Worm (Caenorhabditis elegans) whole organism, L1 larva: ENCODE results near the gene C06A6.2.

Experiments used
- alr-1 ChIP-seq: fragments of 200-800 bp; sonication (Bioruptor generic); optimal IDR thresholded peaks from 2 replicates; lab custom pipeline; 2018; ENCODE audit warnings: borderline replicate concordance, mild to moderate bottlenecking, missing genetic modification characterization, missing compliant biosample characterization
- elt-2 ChIP-seq: sonication (generic microtip); optimal IDR thresholded peaks from 2 replicates; lab custom pipeline; 2016; ENCODE audit warnings: missing genetic modification characterization, mild to moderate bottlenecking, inconsistent platforms, missing compliant biosample characterization, missing genetic modification reagents
- nhr-71 ChIP-seq: sonication (generic microtip); optimal IDR thresholded peaks from 2 replicates; lab custom pipeline; 2016; ENCODE audit warnings: mild to moderate bottlenecking, missing genetic modification characterization, moderate library complexity, missing compliant biosample characterization
- nhr-76 ChIP-seq: sonication (generic microtip); optimal IDR thresholded peaks from 2 replicates; lab custom pipeline; 2017; ENCODE audit warnings: missing biosample characterization, missing genetic modification characterization
- nhr-77 ChIP-seq: fragments of 150-350 bp; optimal IDR thresholded peaks from 2 replicates; lab custom pipeline; 2014; ENCODE audit warnings: missing biosample characterization, missing genetic modification characterization
- skn-1 ChIP-seq: fragments of 150-350 bp; optimal IDR thresholded peaks from 2 replicates; lab custom pipeline; 2014; ENCODE audit warnings: missing biosample characterization, missing genetic modification characterization
- snpc-4 ChIP-seq: fragments of 150-350 bp; optimal IDR thresholded peaks from 2 replicates; lab custom pipeline; 2014; ENCODE audit warnings: missing biosample characterization, missing genetic modification characterization
- swsn-7 ChIP-seq: sonication (generic microtip); optimal IDR thresholded peaks from 2 replicates; lab custom pipeline; 2016; ENCODE audit warnings: missing genetic modification characterization, missing compliant biosample characterization
- zip-4 ChIP-seq: fragments of 200-800 bp; sonication (Bioruptor generic); optimal IDR thresholded peaks from 2 replicates; lab custom pipeline; 2018; ENCODE audit warnings: mild to moderate bottlenecking, missing genetic modification characterization, moderate library complexity, missing compliant biosample characterization
- ztf-11 ChIP-seq, 2 experiments: sonication (generic microtip); optimal IDR thresholded peaks; 2 replicates each; lab custom pipeline; 2016 to 2017; ENCODE audit warnings: missing genetic modification characterization in 2 of 2, missing biosample characterization in 1 of 2, missing compliant biosample characterization in 1 of 2

DNA sequence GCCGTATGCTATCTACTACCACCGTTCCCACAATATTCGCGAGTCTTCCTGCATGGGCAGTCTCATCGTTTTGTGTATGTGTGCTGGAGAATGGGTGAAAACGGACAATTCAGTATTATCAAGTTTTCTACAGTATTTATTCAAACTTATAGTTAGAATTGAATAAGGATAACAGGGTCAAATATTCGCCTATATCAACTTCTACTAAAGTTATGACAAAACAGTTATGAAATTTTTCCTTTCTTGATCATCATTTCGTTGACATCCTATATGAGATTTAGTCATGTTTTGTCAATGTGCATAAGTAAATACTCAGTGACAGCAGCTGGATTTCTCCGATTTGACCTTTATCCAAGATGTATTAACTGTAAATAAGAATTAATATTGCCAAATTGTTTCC, 4.9 kb downstream of the C06A6.2 start:
- no peak for TF ChIP-seq nhr-71 (tag; lab: Kevin White, UChicago)
- TF ChIP-seq nhr-76 (tag; lab: Kevin White, UChicago): no peak
- TF ChIP-seq elt-2: no peak
- TF ChIP-seq snpc-4: no peak
- no peak for TF ChIP-seq swsn-7
- no peak for TF ChIP-seq alr-1 (tag; lab: Kevin White, UChicago)
- TF ChIP-seq ztf-11 (tag; optimal IDR thresholded peaks at IDR 0.05; lab: Kevin White, UChicago): no peak
- no peak for TF ChIP-seq skn-1 (tag; lab: Kevin White, UChicago)
- TF ChIP-seq zip-4 (GFP tag; lab: Kevin White, UChicago): no peak
- TF ChIP-seq nhr-77 (tag; lab: Kevin White, UChicago): no peak
